Fruit fly (Drosophila melanogaster): ENCODE data around the gene CG5196.

DNA sequence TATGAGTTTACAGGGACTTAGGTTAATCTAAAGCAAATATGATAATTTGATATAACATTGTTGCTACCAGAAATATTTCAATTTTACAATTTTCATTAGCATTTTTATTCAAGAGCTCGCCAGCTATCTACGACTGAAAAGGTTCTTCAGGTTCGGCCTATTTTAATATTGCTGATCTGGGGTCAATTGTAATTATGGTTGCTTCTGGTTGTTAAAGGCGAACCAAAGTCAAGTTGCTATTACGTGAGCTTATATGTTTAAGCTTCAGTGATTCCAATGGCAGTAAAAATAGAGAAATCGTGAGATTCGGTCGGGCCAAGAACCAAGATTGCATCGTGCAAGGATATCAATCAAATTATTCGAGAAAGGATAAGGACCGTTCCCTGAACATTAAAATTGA lies 27.8 kb downstream of the CG5196 start, which contains the start of gene Desat2:
- TF ChIP-seq h (GFP tag; optimal IDR thresholded peaks at IDR 0.05) (no peak), Dif (GFP tag; optimal IDR thresholded peaks at IDR 0.05; ENCODE audit: partially characterized antibody) (no peak), usp (GFP tag; optimal IDR thresholded peaks at IDR 0.05) (no peak), psq (GFP tag; optimal IDR thresholded peaks at IDR 0.05) (no peak), ey (GFP tag; optimal IDR thresholded peaks at IDR 0.05) (no peak), HLH106 (tag; optimal IDR thresholded peaks at IDR 0.05) (no peak)
